Worm (Caenorhabditis elegans) whole organism, early embryonic: ENCODE data around the gene sri-30.

Experiments used
- B0310.2 ChIP-seq: sonication (generic microtip); optimal IDR thresholded peaks from 2 replicates; lab custom pipeline; 2016; ENCODE audit warnings: mild to moderate bottlenecking, missing genetic modification characterization, missing compliant biosample characterization
- F13C5.2 ChIP-seq: sonication (generic microtip); optimal IDR thresholded peaks from 2 replicates; lab custom pipeline; 2017; ENCODE audit warnings: mild to moderate bottlenecking, missing genetic modification characterization, inconsistent platforms, missing compliant biosample characterization
- aly-1 ChIP-seq: sonication (generic microtip); optimal IDR thresholded peaks from 2 replicates; lab custom pipeline; 2016; ENCODE audit warnings: missing genetic modification characterization, missing compliant biosample characterization
- ama-1 ChIP-seq: fragments of 150-350 bp; optimal IDR thresholded peaks from 2 replicates; lab custom pipeline; 2014
- ceh-13 ChIP-seq: fragments of 200-800 bp; sonication (Bioruptor generic); optimal IDR thresholded peaks from 2 replicates; lab custom pipeline; 2018; ENCODE audit warnings: mild to moderate bottlenecking, missing genetic modification characterization, missing compliant biosample characterization
- ceh-36 ChIP-seq: sonication (generic microtip); optimal IDR thresholded peaks from 2 replicates; lab custom pipeline; 2016; ENCODE audit warnings: missing genetic modification characterization, inconsistent platforms, missing compliant biosample characterization
- ets-7 ChIP-seq: sonication (generic microtip); optimal IDR thresholded peaks from 2 replicates; lab custom pipeline; 2016; ENCODE audit warnings: missing genotype, missing genetic modification characterization, missing compliant biosample characterization
- flt-1 ChIP-seq: fragments of 200-800 bp; sonication (Bioruptor generic); IDR thresholded peaks from 2 replicates; pipeline ENCODE4 v1.3.6; 2022; ENCODE audit warnings: missing genetic modification characterization, missing compliant biosample characterization
- hmbx-1 ChIP-seq: sonication (generic microtip); optimal IDR thresholded peaks from 2 replicates; lab custom pipeline; 2016; ENCODE audit warnings: mild to moderate bottlenecking, missing genetic modification characterization, missing compliant biosample characterization
- hmg-4 ChIP-seq: fragments of 200-800 bp; sonication (Bioruptor generic); optimal IDR thresholded peaks from 2 replicates; lab custom pipeline; 2018; ENCODE audit warnings: mild to moderate bottlenecking, missing genetic modification characterization, missing compliant biosample characterization
- hnd-1 ChIP-seq: sonication (generic microtip); optimal IDR thresholded peaks from 2 replicates; lab custom pipeline; 2016; ENCODE audit warnings: missing genetic modification characterization, missing compliant biosample characterization
- pes-1 ChIP-seq: fragments of 200-800 bp; sonication (Bioruptor generic); IDR thresholded peaks from 2 replicates; pipeline ENCODE4 v1.3.6; 2022; ENCODE audit warnings: missing genetic modification reagents, missing genetic modification characterization, missing compliant biosample characterization
- scrt-1 ChIP-seq: fragments of 200-800 bp; sonication (Bioruptor generic); IDR thresholded peaks from 2 replicates; pipeline ENCODE4 v1.3.6; 2022; ENCODE audit warnings: missing genetic modification characterization, missing compliant biosample characterization
- sea-1 ChIP-seq: fragments of 200-800 bp; sonication (Bioruptor generic); conservative IDR thresholded peaks from 2 replicates; pipeline ENCODE4 v1.3.6; 2022; ENCODE audit warnings: missing genetic modification characterization, missing compliant biosample characterization
- tbx-11 ChIP-seq: fragments of 200-800 bp; sonication (Bioruptor generic); IDR thresholded peaks from 2 replicates; pipeline ENCODE4 v1.3.6; 2022; ENCODE audit warnings: missing genetic modification characterization, missing compliant biosample characterization
- tbx-37 ChIP-seq: fragments of 200-800 bp; sonication (Bioruptor generic); conservative IDR thresholded peaks from 2 replicates; pipeline ENCODE4 v1.3.6; 2022; ENCODE audit warnings: missing genetic modification reagents, missing genetic modification characterization, missing compliant biosample characterization
- tra-4 ChIP-seq: sonication (generic microtip); optimal IDR thresholded peaks from 2 replicates; lab custom pipeline; 2017; ENCODE audit warnings: missing genetic modification characterization, missing compliant biosample characterization

The sri-30 gene

DNA sequence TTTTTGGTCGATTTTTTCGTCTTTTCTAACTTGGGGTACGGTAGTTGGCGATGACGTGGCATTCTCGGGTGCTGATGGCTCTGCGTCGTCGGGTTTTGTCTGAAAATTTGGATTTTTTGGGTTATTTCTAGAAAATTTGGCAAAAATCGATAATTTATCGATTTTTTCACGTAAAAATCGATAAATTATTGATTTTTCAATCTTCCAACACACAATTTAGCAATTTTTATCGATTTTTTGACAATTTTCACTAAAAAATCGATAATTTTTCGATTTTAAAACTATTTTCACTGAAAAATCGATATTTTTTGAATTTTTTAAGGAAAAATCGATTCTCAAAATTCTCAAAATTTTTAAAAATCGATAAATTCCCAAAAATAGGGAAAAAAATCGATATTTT lies 16.9 kb downstream of the sri-30 start:
- TF ChIP-seq tbx-11 (GFP tag; lab: Robert Waterston, UW) (no peak), flt-1 (GFP tag; lab: Robert Waterston, UW) (no peak)

DNA sequence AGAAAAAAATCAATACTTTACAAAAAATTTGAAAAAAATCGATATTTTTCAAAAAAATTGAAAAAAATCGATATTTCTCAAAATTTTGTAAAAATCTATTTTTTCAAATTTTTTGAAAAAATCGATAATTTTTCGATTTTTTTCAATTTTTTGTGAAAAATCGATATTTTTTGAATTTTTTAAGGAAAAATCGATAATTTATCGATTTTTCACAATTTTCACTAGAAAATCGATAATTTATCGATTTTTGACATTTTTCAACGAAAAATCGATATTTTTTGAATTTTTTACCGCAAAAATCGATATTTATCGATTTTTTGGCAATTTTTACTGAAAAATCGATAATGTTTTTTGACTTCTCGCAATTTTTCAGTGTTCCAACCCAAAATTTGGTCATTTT lies 17.4 kb downstream of the sri-30 start:
- no peak for TF ChIP-seq flt-1 (GFP tag; lab: Robert Waterston, UW)
- TF ChIP-seq pes-1 (GFP tag; lab: Robert Waterston, UW), result no peak
- no peak for TF ChIP-seq aly-1 (tag; lab: Kevin White, UChicago)
- no peak for TF ChIP-seq hnd-1 (tag; lab: Kevin White, UChicago)
- TF ChIP-seq B0310.2 (tag; lab: Kevin White, UChicago), result no peak
- TF ChIP-seq hmbx-1 (tag; lab: Kevin White, UChicago), result no peak
- TF ChIP-seq ceh-36 (tag; lab: Kevin White, UChicago), result no peak
- TF ChIP-seq tbx-37 (GFP tag; lab: Robert Waterston, UW), result no peak

DNA sequence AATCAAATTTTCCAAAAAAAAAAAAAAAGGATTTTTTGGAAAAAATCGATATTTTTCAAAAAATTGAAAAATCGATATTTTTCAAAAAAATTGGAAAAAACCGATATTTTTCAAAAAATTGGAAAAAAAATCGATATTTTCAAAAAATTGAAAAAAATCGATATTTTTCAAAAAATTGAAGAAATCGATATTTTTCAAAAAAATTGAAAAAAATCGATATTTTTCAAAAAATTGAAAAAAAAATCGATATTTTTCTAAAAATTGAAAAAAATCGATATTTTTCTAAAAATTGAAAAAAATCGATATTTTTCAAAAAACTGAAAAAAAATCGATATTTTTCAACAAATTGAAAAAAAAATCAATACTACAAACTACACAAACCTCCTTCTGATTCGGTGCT lies 18.0 kb downstream of the sri-30 start:
- no peak for TF ChIP-seq tbx-11 (GFP tag; lab: Robert Waterston, UW)
- TF ChIP-seq hmg-4 (GFP tag; lab: Kevin White, UChicago), result no peak
- TF ChIP-seq ceh-13 (GFP tag; lab: Kevin White, UChicago), result no peak
- TF ChIP-seq sea-1 (GFP tag; lab: Robert Waterston, UW), result no peak
- no peak for TF ChIP-seq aly-1 (tag; lab: Kevin White, UChicago)
- TF ChIP-seq ama-1 (lab: Kevin White, UChicago), result no peak
- TF ChIP-seq B0310.2 (tag; lab: Kevin White, UChicago), result no peak
- no peak for TF ChIP-seq scrt-1 (GFP tag; lab: Robert Waterston, UW)
- no peak for TF ChIP-seq tbx-37 (GFP tag; lab: Robert Waterston, UW)
- no peak for TF ChIP-seq tra-4 (tag; lab: Kevin White, UChicago)
- TF ChIP-seq hnd-1 (tag; lab: Kevin White, UChicago), result no peak
- no peak for TF ChIP-seq F13C5.2 (tag; lab: Kevin White, UChicago)

DNA sequence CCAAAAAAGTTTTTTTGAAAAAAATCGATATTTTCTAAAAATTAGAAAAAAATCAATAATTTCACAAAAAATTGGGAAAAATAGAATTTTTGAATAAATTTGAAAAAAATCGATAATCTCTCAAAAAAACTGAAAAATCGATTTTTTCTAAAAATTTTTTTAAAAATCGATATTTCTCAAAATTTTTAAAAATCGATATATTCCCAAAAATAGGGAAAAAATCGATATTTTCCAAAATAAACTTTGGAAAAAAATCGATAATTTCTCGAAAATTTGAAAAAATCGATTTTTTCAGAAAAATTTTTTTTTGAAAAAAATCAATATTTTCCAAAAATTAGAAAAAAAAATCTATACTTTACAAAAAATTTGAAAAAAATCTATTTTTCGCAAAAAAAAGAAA lies 18.7 kb downstream of the sri-30 start:
- no peak for TF ChIP-seq aly-1 (tag; lab: Kevin White, UChicago)
- TF ChIP-seq F13C5.2 (tag; lab: Kevin White, UChicago), result no peak
- no peak for TF ChIP-seq sea-1 (GFP tag; lab: Robert Waterston, UW)
- no peak for TF ChIP-seq ama-1 (lab: Kevin White, UChicago)
- no peak for TF ChIP-seq hnd-1 (tag; lab: Kevin White, UChicago)
- TF ChIP-seq tra-4 (tag; lab: Kevin White, UChicago), result no peak
- TF ChIP-seq hmbx-1 (tag; lab: Kevin White, UChicago), result no peak
- no peak for TF ChIP-seq ets-7 (tag; lab: Kevin White, UChicago)

DNA sequence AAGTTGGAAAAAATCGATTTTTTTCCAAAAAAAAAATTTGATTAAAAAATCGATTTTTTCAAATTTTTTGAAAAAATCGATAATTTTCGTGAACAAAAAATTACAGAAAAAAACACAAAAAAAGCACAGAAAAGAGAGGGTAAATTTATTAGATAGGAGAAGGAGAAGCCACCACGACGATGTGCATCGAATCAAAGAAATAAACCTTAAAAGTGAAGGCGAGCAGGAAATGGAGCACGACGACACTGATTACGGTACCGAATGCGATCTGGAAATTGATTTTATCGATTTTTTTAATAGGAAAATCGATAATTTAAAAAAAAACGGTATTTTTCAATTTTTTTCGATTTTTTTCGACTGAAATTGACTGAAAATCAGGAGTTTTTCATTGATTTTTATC lies 19.1 kb downstream of the sri-30 start:
- TF ChIP-seq flt-1 (GFP tag; lab: Robert Waterston, UW), result no peak

DNA sequence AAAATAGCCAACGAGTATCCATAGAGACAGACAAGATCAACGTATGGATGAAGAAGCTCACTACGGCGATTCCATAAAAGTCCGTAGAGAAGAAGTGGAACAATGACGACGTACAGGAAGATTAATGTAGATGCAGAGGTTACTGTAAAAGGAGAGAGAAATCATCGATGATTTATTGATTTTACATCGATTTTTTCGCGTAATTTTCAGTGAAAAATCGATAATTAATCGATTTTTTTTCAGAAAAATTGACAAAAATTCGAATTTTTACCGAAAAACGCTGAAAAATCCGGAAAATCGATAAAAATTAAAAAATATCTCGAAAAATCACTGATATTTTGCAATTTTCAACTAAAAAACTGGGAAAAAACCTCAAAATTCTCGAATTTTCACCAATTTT lies 20.4 kb downstream of the sri-30 start:
- TF ChIP-seq hnd-1 (tag; lab: Kevin White, UChicago), result no peak
- TF ChIP-seq ceh-36 (tag; lab: Kevin White, UChicago), result no peak
- TF ChIP-seq ets-7 (tag; lab: Kevin White, UChicago), result no peak
- TF ChIP-seq flt-1 (GFP tag; lab: Robert Waterston, UW), result no peak
- TF ChIP-seq pes-1 (GFP tag; lab: Robert Waterston, UW), result no peak
- TF ChIP-seq B0310.2 (tag; lab: Kevin White, UChicago), result no peak
- TF ChIP-seq ceh-13 (GFP tag; lab: Kevin White, UChicago), result no peak
- TF ChIP-seq F13C5.2 (tag; lab: Kevin White, UChicago), result no peak
- TF ChIP-seq tra-4 (tag; lab: Kevin White, UChicago), result no peak
- no peak for TF ChIP-seq tbx-37 (GFP tag; lab: Robert Waterston, UW)
- TF ChIP-seq hmg-4 (GFP tag; lab: Kevin White, UChicago), result no peak
- TF ChIP-seq hmbx-1 (tag; lab: Kevin White, UChicago), result no peak
- no peak for TF ChIP-seq tbx-11 (GFP tag; lab: Robert Waterston, UW)
- TF ChIP-seq aly-1 (tag; lab: Kevin White, UChicago), result no peak
- no peak for TF ChIP-seq scrt-1 (GFP tag; lab: Robert Waterston, UW)
- TF ChIP-seq sea-1 (GFP tag; lab: Robert Waterston, UW), result no peak
- TF ChIP-seq ama-1 (lab: Kevin White, UChicago), result no peak

DNA sequence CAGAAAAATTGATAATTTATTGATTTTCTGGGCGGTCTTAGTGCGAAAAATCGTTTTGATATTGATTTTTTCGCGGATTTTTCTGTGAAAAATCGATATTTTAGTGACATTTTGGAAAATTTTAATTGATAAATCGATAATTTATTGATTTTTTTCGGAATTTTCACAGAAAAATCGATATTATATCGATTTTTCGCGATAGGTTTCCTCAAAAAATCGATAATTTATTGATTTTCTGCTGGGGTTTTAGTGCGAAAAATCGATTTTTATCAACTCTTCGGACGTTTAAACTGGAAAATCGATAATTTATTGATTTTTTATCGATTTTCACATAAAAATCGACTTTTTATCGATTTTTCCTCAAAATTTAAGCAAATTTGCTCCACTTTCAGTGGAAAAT lies 21.5 kb downstream of the sri-30 start:
- TF ChIP-seq B0310.2 (tag; lab: Kevin White, UChicago), result no peak
- TF ChIP-seq ceh-36 (tag; lab: Kevin White, UChicago), result no peak
- no peak for TF ChIP-seq ets-7 (tag; lab: Kevin White, UChicago)
- TF ChIP-seq hmbx-1 (tag; lab: Kevin White, UChicago), result no peak
- no peak for TF ChIP-seq sea-1 (GFP tag; lab: Robert Waterston, UW)
- no peak for TF ChIP-seq ama-1 (lab: Kevin White, UChicago)
- TF ChIP-seq tbx-37 (GFP tag; lab: Robert Waterston, UW), result no peak
- TF ChIP-seq ceh-13 (GFP tag; lab: Kevin White, UChicago), result no peak
- TF ChIP-seq aly-1 (tag; lab: Kevin White, UChicago), result no peak
- TF ChIP-seq hmg-4 (GFP tag; lab: Kevin White, UChicago), result no peak
- TF ChIP-seq scrt-1 (GFP tag; lab: Robert Waterston, UW), result no peak
- TF ChIP-seq tbx-11 (GFP tag; lab: Robert Waterston, UW), result no peak

DNA sequence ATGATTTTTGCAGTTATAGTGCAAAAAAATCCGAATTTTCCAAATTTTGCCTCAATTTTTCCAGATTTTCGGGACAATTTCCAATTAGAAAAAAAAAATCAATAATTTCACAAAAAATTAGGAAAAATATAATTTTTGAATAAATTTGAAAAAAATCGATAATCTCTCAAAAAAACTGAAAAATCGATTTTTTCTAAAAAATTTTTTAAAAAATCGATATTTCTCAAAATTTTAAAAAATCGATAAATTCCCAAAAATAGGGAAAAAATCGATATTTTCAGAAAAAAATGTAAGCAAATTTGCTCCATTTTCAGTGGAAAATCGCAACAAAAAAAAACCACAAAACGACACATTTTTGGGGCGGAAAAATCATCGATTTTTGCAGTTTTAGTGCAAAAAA lies 21.9 kb downstream of the sri-30 start:
- TF ChIP-seq scrt-1 (GFP tag; lab: Robert Waterston, UW) (no peak), pes-1 (GFP tag; lab: Robert Waterston, UW) (no peak), hmg-4 (GFP tag; lab: Kevin White, UChicago) (no peak), B0310.2 (tag; lab: Kevin White, UChicago) (no peak), flt-1 (GFP tag; lab: Robert Waterston, UW) (no peak), ceh-13 (GFP tag; lab: Kevin White, UChicago) (no peak)
